Worm (Caenorhabditis elegans) whole organism, L4/young adult: ENCODE data around the gene nos-1.

ENCODE experiments used
- dao-5 ChIP-seq: sonication (generic microtip); optimal IDR thresholded peaks from 2 replicates; lab custom pipeline; 2016; ENCODE audit warnings: missing genotype, missing genetic modification characterization, moderate library complexity, missing compliant biosample characterization
- him-1 ChIP-seq: sonication (generic microtip); optimal IDR thresholded peaks from 2 replicates; lab custom pipeline; 2016; ENCODE audit warnings: missing genotype, missing genetic modification reagents, missing genetic modification characterization, missing compliant biosample characterization

- TF ChIP-seq dao-5 (tag; lab: Kevin White, UChicago) = no peak
- no peak for TF ChIP-seq him-1
Measured at ce11 chrII:10995600-10995999, 42.6 kb upstream of the nos-1 start.
